Fruit fly (Drosophila melanogaster) whole organism: ENCODE measurements around the gene barc.

Source experiments
- CG8478 ChIP-seq: fragments of >200 bp; optimal IDR thresholded peaks from 2 replicates; lab custom pipeline; 2018; ENCODE audit warnings: inconsistent platforms
- Dll ChIP-seq: fragments of >200 bp; optimal IDR thresholded peaks from 2 replicates; lab custom pipeline; 2017
- EcR ChIP-seq, 2 experiments: fragments of >200 bp; optimal IDR thresholded peaks; 2 replicates each; lab custom pipeline; 2017; ENCODE audit warnings: missing biosample characterization in 2 of 2, missing genetic modification characterization in 2 of 2, missing genetic modification reagents in 2 of 2
- pan ChIP-seq: fragments of >200 bp; optimal IDR thresholded peaks from 2 replicates; lab custom pipeline; 2017
- psq ChIP-seq: fragments of >200 bp; optimal IDR thresholded peaks from 2 replicates; lab custom pipeline; 2017
- usp ChIP-seq: fragments of >200 bp; optimal IDR thresholded peaks from 2 replicates; lab custom pipeline; 2017; ENCODE audit warnings: missing biosample characterization, missing genetic modification characterization, mixed read lengths

barc gene

DNA sequence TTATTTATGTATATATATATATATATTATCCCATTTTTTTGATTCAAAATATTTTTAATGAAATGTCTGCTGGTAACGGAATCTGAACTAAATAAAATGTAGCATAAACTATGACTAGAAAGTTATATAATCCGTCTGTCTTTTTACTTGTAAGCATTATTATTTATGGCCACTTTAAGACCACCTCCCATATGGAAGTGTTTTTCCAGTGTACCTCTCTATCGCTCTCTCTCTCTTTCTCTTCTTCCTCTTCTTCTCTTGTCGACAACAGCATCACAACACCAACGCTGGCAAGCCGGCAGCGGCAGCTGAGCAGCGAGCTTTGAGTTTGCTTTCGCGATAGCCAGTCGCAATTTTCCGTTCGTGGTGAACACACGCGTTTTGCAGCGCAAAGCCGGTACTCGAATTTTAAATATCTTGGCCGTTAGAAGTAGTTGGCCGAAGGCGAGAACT, 50.8 kb downstream of the barc start, which contains the start of gene rgn:
TSS of gene rgn (plus strand) at position 344 of the 453 bp plus-strand sequence.
- TF ChIP-seq usp (GFP tag; lab: Kevin White, UChicago) (no peak), pan (lab: Kevin White, UChicago) (no peak), psq (lab: Kevin White, UChicago) (no peak), CG8478 (no peak), Dll (lab: Kevin White, UChicago) (no peak), EcR (GFP tag; optimal IDR thresholded peaks at IDR 0.05; lab: Kevin White, UChicago) (no peak)

DNA sequence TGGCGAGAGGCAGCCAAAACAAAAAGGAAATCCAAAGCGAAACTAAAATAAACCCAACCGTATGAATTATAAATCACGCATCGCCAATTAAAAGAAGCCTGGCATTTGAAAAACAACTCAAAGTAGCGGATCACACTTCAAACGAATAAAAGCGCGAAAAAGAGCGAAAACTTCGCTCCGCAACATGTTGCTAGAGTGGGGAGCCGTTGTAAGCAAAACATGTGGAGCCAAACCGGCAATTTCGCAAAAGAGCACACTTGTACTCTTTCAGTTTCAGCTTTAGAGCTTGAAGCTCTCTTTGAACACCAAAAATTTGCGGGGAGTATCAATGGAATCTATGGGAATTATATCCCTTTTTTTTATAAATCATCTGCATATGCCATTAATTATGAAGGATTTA, 51.2 kb downstream of the barc start:
- TF ChIP-seq Dll (lab: Kevin White, UChicago) (no peak), psq (lab: Kevin White, UChicago) (no peak), usp (GFP tag; lab: Kevin White, UChicago) (no peak), pan (lab: Kevin White, UChicago) (no peak), CG8478 (no peak)

DNA sequence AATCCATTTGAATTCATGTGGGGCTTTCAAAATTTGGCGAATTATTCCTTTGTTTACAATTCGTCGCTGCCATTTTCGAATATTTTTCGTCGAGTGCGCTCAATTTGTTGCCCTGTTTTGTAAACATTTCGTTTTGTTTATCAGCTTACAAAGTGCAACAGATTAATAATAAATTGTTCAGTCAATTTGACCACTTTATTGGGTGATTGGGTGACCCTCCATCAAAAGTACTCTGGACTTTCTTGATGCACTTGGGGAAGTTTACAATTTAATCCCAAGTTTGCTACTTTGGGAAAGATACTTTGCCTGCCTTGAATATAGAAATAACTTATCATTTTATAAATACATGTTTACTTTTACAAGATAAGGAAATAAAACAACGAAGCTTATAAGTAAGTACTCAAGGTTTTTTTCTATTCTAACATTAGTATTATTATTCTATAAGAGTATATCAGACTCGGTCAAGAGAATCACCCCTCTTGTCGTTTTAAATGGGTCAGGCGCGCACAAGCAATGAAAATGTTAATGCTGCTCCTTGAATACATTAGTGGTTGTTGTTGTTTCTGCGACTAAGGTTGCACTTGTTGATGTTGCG, 52.3 kb downstream of the barc start:
- no peak for TF ChIP-seq usp (GFP tag; lab: Kevin White, UChicago)
- TF ChIP-seq pan (lab: Kevin White, UChicago): no peak
- no peak for TF ChIP-seq CG8478
- no peak for TF ChIP-seq Dll (lab: Kevin White, UChicago)
- no peak for TF ChIP-seq psq (lab: Kevin White, UChicago)
- TF ChIP-seq EcR (GFP tag; optimal IDR thresholded peaks at IDR 0.05; lab: Kevin White, UChicago): no peak

DNA sequence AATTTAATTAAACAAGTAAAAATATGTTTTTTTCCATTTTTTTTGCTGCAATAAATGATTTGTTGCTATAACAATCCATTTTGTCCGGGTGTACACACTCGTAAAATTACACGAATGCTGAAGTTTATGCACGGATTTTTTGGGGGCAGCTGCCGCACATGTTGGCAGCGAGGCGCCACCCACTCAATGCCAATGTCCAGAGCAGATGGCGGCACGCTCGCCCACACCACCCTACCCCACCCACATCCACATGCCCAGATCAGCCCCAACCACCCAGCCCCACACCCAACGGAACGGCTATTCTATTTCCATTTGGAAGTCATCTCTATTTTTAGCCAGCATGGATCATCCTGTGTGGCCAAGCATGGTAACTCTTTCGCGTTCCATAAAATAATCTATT, 52.8 kb downstream of the barc start:
- TF ChIP-seq psq (lab: Kevin White, UChicago): no peak
- no peak for TF ChIP-seq EcR (GFP tag; optimal IDR thresholded peaks at IDR 0.05; lab: Kevin White, UChicago)
- TF ChIP-seq Dll (lab: Kevin White, UChicago): no peak
- no peak for TF ChIP-seq CG8478
- no peak for TF ChIP-seq usp (GFP tag; lab: Kevin White, UChicago)
- TF ChIP-seq pan (lab: Kevin White, UChicago): no peak

DNA sequence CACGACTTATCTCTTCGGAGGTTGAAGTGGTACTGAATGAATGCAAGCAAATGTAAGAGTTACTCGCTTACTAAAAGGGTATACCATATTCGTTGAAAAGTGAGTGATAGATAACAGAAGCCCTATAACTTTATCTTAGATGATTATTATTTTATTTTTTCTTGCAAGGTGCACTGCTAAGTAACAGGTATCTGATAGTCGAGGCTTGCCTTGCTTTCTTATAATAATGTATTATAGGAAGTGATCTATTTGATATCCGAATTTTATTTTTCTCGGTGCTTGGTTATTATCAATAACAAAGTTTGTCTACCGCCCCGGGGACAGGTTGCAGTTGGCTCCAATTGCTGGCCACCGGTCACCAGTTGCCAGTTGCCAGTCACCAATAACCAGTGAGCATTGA, 61.7 kb downstream of the barc start:
- TF ChIP-seq CG8478 (no peak), usp (GFP tag; lab: Kevin White, UChicago) (no peak)
